Worm (Caenorhabditis elegans) whole organism, L4/young adult: ENCODE measurements around the gene dnc-4.

Experiments used
- W03F9.2 ChIP-seq: fragments of 150-350 bp; optimal IDR thresholded peaks from 2 replicates; lab custom pipeline; 2014; ENCODE audit warnings: missing biosample characterization, missing genetic modification characterization
- dao-5 ChIP-seq: sonication (generic microtip); optimal IDR thresholded peaks from 2 replicates; lab custom pipeline; 2016; ENCODE audit warnings: missing genotype, missing genetic modification characterization, moderate library complexity, missing compliant biosample characterization
- him-1 ChIP-seq: sonication (generic microtip); optimal IDR thresholded peaks from 2 replicates; lab custom pipeline; 2016; ENCODE audit warnings: missing genotype, missing genetic modification reagents, missing genetic modification characterization, missing compliant biosample characterization

The dnc-4 gene

ce11 chrIV:8036492-8036891 lies 16.9 kb upstream of the dnc-4 start:
- TF ChIP-seq dao-5 (tag; lab: Kevin White, UChicago) (no peak), him-1 (tag; lab: Kevin White, UChicago) (no peak)

- TF ChIP-seq W03F9.2 (tag; lab: Kevin White, UChicago): no peak
- TF ChIP-seq dao-5 (tag; lab: Kevin White, UChicago): no peak
- no peak for TF ChIP-seq him-1 (tag; lab: Kevin White, UChicago)
These were observed 14.6 kb upstream of the dnc-4 start for ce11 chrIV:8034182-8034581.

ce11 chrIV:8032135-8032915 lies 12.7 kb upstream of the dnc-4 start:
- TF ChIP-seq him-1 (tag; lab: Kevin White, UChicago) (no peak), W03F9.2 (tag; lab: Kevin White, UChicago) (no peak), dao-5 (tag; lab: Kevin White, UChicago) (no peak)

ce11 chrIV:8030099-8030498 lies 10.5 kb upstream of the dnc-4 start:
- no peak for TF ChIP-seq W03F9.2 (tag; lab: Kevin White, UChicago)
- TF ChIP-seq him-1 (tag; lab: Kevin White, UChicago): no peak
- TF ChIP-seq dao-5 (tag; lab: Kevin White, UChicago): no peak

ce11 chrIV:8029413-8029812 lies 9.8 kb upstream of the dnc-4 start, which contains the start of gene nhr-31:
Gene nhr-31 (minus strand): TSS chrIV:8029513.
- TF ChIP-seq W03F9.2 (tag; lab: Kevin White, UChicago) (no peak), dao-5 (tag; lab: Kevin White, UChicago) (no peak), him-1 (tag; lab: Kevin White, UChicago) (no peak)

ce11 chrIV:8028372-8028771 lies 8.8 kb upstream of the dnc-4 start:
- no peak for TF ChIP-seq him-1 (tag; lab: Kevin White, UChicago)
- TF ChIP-seq W03F9.2 (tag; lab: Kevin White, UChicago): no peak
- TF ChIP-seq dao-5 (tag; lab: Kevin White, UChicago): no peak

- TF ChIP-seq him-1 (tag; lab: Kevin White, UChicago) (no peak), dao-5 (tag; lab: Kevin White, UChicago) (no peak), W03F9.2 (tag; lab: Kevin White, UChicago) (no peak)
These were observed 7.8 kb upstream of the dnc-4 start for ce11 chrIV:8027293-8027866.

- no peak for TF ChIP-seq W03F9.2 (tag; lab: Kevin White, UChicago)
- no peak for TF ChIP-seq dao-5 (tag; lab: Kevin White, UChicago)
- no peak for TF ChIP-seq him-1 (tag; lab: Kevin White, UChicago)
These were observed 6.8 kb upstream of the dnc-4 start for ce11 chrIV:8026361-8026760.

- TF ChIP-seq him-1 (tag; lab: Kevin White, UChicago): no peak
- TF ChIP-seq W03F9.2 (tag; lab: Kevin White, UChicago): no peak
- TF ChIP-seq dao-5 (tag; lab: Kevin White, UChicago): no peak
These were observed 4.3 kb upstream of the dnc-4 start for ce11 chrIV:8023861-8024260.

- no peak for TF ChIP-seq W03F9.2 (tag; lab: Kevin White, UChicago)
- no peak for TF ChIP-seq him-1 (tag; lab: Kevin White, UChicago)
- TF ChIP-seq dao-5 (tag; lab: Kevin White, UChicago): no peak
These were observed 2.5 kb upstream of the dnc-4 start, which contains the start of gene C26B2.2 for ce11 chrIV:8022035-8022673. Gene C26B2.2 (minus strand): TSS chrIV:8022122.

ce11 chrIV:8016694-8017093 lies 2.9 kb downstream of the dnc-4 start, which contains the start of gene elpc-4:
Gene elpc-4 (plus strand): TSS chrIV:8016994.
- no peak for TF ChIP-seq W03F9.2 (tag; lab: Kevin White, UChicago)
- no peak for TF ChIP-seq him-1 (tag; lab: Kevin White, UChicago)

- TF ChIP-seq W03F9.2 (tag; lab: Kevin White, UChicago) (peak; percentile 2), him-1 (tag; lab: Kevin White, UChicago) (peak; percentile 53)
These were observed 3.8 kb downstream of the dnc-4 start, which contains the start of gene C26B2.7 for ce11 chrIV:8015726-8016312. Gene C26B2.7 (plus strand): TSS chrIV:8016274.

- no peak for TF ChIP-seq W03F9.2 (tag; lab: Kevin White, UChicago)
- TF ChIP-seq dao-5 (tag; lab: Kevin White, UChicago): no peak
- TF ChIP-seq him-1 (tag; lab: Kevin White, UChicago): no peak
These were observed 5.8 kb downstream of the dnc-4 start, which contains the start of gene C26B2.8 for ce11 chrIV:8013849-8014248. Gene C26B2.8 (plus strand): TSS chrIV:8014149.
